Worm (Caenorhabditis elegans): Measurements from ENCODE around the gene T24B8.4.

DNA sequence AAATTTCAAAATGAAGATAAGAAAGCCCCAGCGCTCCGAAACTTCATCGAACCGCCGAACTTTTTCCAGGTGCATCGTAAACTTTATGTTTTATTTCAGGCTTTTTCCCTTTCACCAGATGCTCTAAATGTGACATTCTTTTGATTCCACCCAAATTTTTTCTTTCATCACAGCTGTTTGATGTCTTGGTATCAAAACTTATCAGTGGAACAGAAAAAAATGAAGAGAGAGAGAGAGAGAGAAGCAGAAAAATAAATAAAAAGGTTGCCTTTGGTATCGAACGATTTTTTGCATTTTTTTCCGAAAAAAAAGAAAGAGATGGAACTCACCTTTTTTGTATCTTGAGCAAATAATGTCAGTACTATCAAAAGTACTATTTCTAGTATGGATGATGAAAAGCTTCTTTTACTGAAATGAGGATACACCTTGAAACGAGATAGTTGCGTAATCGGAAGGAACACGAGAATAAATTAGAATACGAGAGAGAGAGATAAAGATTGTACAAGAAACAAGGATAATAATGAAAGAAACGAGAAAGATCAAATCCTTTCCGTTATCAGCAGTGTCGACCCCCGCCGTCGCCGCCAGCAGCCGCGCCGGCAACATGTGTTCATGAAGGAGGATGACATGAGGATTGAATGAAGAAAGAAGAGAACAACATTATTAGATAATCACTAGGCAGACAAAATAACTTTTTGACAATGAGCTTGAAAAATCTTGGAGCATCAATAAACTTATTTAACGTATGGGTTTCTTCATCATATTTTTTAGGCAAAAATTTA is 5.6 kb upstream of the T24B8.4 start:
- TF ChIP-seq mdl-1 (tag; optimal IDR thresholded peaks at IDR 0.05) (no peak), zag-1 (tag; optimal IDR thresholded peaks at IDR 0.05) (no peak)
